Worm (Caenorhabditis elegans): Measurements from ENCODE around the gene sre-28.

Gene sre-28

ce11 chrV:9974264-9974663, 30.1 kb downstream of the sre-28 start:
- no peak for TF ChIP-seq alr-1 (tag; optimal IDR thresholded peaks at IDR 0.05)
- no peak for TF ChIP-seq ama-1 (optimal IDR thresholded peaks at IDR 0.05)
- peak; percentile 39 for TF ChIP-seq nhr-129 (tag; optimal IDR thresholded peaks at IDR 0.05)
- no peak for TF ChIP-seq blmp-1 (tag; optimal IDR thresholded peaks at IDR 0.05; ENCODE audit: insufficient read depth)
- peak; percentile 58 for TF ChIP-seq unc-55 (GFP tag; optimal IDR thresholded peaks at IDR 0.05)
- TF ChIP-seq fos-1 (tag; optimal IDR thresholded peaks at IDR 0.05): peak; percentile 5
- no peak for TF ChIP-seq ZK546.5 (tag; optimal IDR thresholded peaks at IDR 0.05)
- no peak for TF ChIP-seq elt-3 (tag; optimal IDR thresholded peaks at IDR 0.05)
- peak in 1 of 2 experiments; percentile 17 for TF ChIP-seq lsy-2 (tag; optimal IDR thresholded peaks at IDR 0.05)
- TF ChIP-seq zag-1 (tag; optimal IDR thresholded peaks at IDR 0.05): peak; percentile 23
- no peak for TF ChIP-seq Y55F3AM.14 (GFP tag; optimal IDR thresholded peaks at IDR 0.05)
- TF ChIP-seq snpc-4 (tag; optimal IDR thresholded peaks at IDR 0.05): no peak
- no peak for TF ChIP-seq sma-9 (GFP tag; optimal IDR thresholded peaks at IDR 0.05)
- no peak for TF ChIP-seq sma-9 (tag; optimal IDR thresholded peaks at IDR 0.05)
- no peak for TF ChIP-seq mdl-1 (tag; optimal IDR thresholded peaks at IDR 0.05)
- peak; percentile 52 for TF ChIP-seq C34F6.9 (tag; optimal IDR thresholded peaks at IDR 0.05)
- no peak for TF ChIP-seq gmeb-1 (tag; optimal IDR thresholded peaks at IDR 0.05)
- TF ChIP-seq nhr-10 (tag; optimal IDR thresholded peaks at IDR 0.05): no peak
- TF ChIP-seq F13H6.1 (tag; optimal IDR thresholded peaks at IDR 0.05): no peak

- TF ChIP-seq ceh-16 (tag; optimal IDR thresholded peaks at IDR 0.05) (no peak), sem-4 (tag; optimal IDR thresholded peaks at IDR 0.05) (no peak)
Measured at ce11 chrV:9976138-9976537, 31.9 kb downstream of the sre-28 start, which contains the start of gene unc-41. TSS of gene unc-41 (minus strand) at chrV:9976238.

DNA sequence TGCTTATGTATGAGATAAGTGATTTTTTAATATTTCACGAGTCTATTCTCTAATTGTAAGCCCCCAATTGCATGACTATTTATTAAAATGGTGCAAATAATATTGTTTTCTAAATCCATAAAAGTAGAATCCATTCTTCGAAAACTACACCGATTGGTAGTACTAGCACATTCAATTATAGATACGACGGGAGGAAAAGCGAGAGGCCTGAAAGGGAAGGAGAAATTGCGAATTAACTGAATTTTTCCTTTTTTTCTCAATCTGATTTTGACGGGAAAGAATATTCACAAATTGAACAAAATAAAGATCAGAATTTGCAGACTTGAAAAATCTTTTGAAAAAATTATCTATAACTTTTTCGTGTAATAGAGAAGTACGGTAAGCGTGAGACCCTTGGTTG, 33.0 kb downstream of the sre-28 start:
- TF ChIP-seq lin-13 (GFP tag; optimal IDR thresholded peaks at IDR 0.05) (no peak), lin-11 (tag; optimal IDR thresholded peaks at IDR 0.05) (no peak), peb-1 (tag; optimal IDR thresholded peaks at IDR 0.05) (no peak), gmeb-1 (tag; optimal IDR thresholded peaks at IDR 0.05) (no peak), dmd-4 (tag; optimal IDR thresholded peaks at IDR 0.05) (no peak), nhr-10 (tag; optimal IDR thresholded peaks at IDR 0.05) (no peak), ztf-11 (tag; optimal IDR thresholded peaks at IDR 0.05) (no peak), nhr-11 (tag; optimal IDR thresholded peaks at IDR 0.05) (no peak), snpc-4 (tag; optimal IDR thresholded peaks at IDR 0.05) (no peak), sem-4 (tag; optimal IDR thresholded peaks at IDR 0.05) (no peak), aly-2 (tag; optimal IDR thresholded peaks at IDR 0.05) (no peak), ZK546.5 (tag; optimal IDR thresholded peaks at IDR 0.05) (no peak), sma-9 (GFP tag; optimal IDR thresholded peaks at IDR 0.05) (no peak), sma-9 (tag; optimal IDR thresholded peaks at IDR 0.05) (no peak), nhr-77 (tag; optimal IDR thresholded peaks at IDR 0.05) (no peak), lsy-2 (tag; optimal IDR thresholded peaks at IDR 0.05) (no peak), sma-3 (GFP tag; optimal IDR thresholded peaks at IDR 0.05) (no peak), unc-39 (tag; optimal IDR thresholded peaks at IDR 0.05) (no peak), ceh-82 (tag; optimal IDR thresholded peaks at IDR 0.05) (no peak), unc-62 (GFP tag; optimal IDR thresholded peaks at IDR 0.05) (no peak)

ce11 chrV:9978425-9978824, 34.2 kb downstream of the sre-28 start:
- TF ChIP-seq C34F6.9 (tag; optimal IDR thresholded peaks at IDR 0.05) (peak; percentile 35), egl-27 (tag; optimal IDR thresholded peaks at IDR 0.05) (no peak), unc-55 (GFP tag; optimal IDR thresholded peaks at IDR 0.05) (peak; percentile 80), nhr-129 (tag; optimal IDR thresholded peaks at IDR 0.05) (peak; percentile 33), sma-9 (GFP tag; optimal IDR thresholded peaks at IDR 0.05) (peak; percentile 22), sma-9 (tag; optimal IDR thresholded peaks at IDR 0.05) (no peak), mab-5 (tag; optimal IDR thresholded peaks at IDR 0.05) (no peak), crh-2 (tag; optimal IDR thresholded peaks at IDR 0.05) (peak; percentile 17), snpc-4 (tag; optimal IDR thresholded peaks at IDR 0.05) (no peak), lsy-2 (tag; optimal IDR thresholded peaks at IDR 0.05) (peak in 1 of 2 experiments; percentile 36), mdl-1 (tag; optimal IDR thresholded peaks at IDR 0.05) (peak in 1 of 2 experiments; percentile 15), zag-1 (tag; optimal IDR thresholded peaks at IDR 0.05) (peak; percentile 22), alr-1 (tag; optimal IDR thresholded peaks at IDR 0.05) (no peak)
